Fruit fly (Drosophila melanogaster): ENCODE results near the gene Oga.

The Oga gene

dm6 chr3R:21180391-21180796 is 38.5 kb upstream of the Oga start (continued):
- no peak for TF ChIP-seq CG30431 (GFP tag; optimal IDR thresholded peaks at IDR 0.05)
- no peak for TF ChIP-seq CG12236 (GFP tag; optimal IDR thresholded peaks at IDR 0.05)
- TF ChIP-seq Hmr (GFP tag; optimal IDR thresholded peaks at IDR 0.05), result peak; percentile 42
- no peak for TF ChIP-seq CG31224 (GFP tag; IDR thresholded peaks at IDR 0.05)
- TF ChIP-seq slou (GFP tag; optimal IDR thresholded peaks at IDR 0.05), result no peak
- TF ChIP-seq sug (tag; optimal IDR thresholded peaks at IDR 0.05), result no peak
- TF ChIP-seq CG9727 (GFP tag; optimal IDR thresholded peaks at IDR 0.05), result peak; percentile 29
- peak in 1 of 2 experiments; percentile 53 for TF ChIP-seq Trl (optimal IDR thresholded peaks at IDR 0.05)
- no peak for TF ChIP-seq Trl (GFP tag; optimal IDR thresholded peaks at IDR 0.05)
- TF ChIP-seq chif (GFP tag; optimal IDR thresholded peaks at IDR 0.05), result no peak
- TF ChIP-seq lilli (GFP tag; optimal IDR thresholded peaks at IDR 0.05), result peak; percentile 10
- peak; percentile 9 for TF ChIP-seq grau (tag; optimal IDR thresholded peaks at IDR 0.05)
- no peak for TF ChIP-seq Fer2 (tag; optimal IDR thresholded peaks at IDR 0.05)
- no peak for TF ChIP-seq cas (GFP tag; IDR thresholded peaks at IDR 0.05)
- TF ChIP-seq CG12942 (GFP tag; optimal IDR thresholded peaks at IDR 0.05), result no peak
- TF ChIP-seq aop (GFP tag; IDR thresholded peaks at IDR 0.05), result no peak
- TF ChIP-seq CG10959 (GFP tag; IDR thresholded peaks at IDR 0.05), result no peak
- TF ChIP-seq Dad (GFP tag; optimal IDR thresholded peaks at IDR 0.05), result no peak
- TF ChIP-seq yki (optimal IDR thresholded peaks at IDR 0.05), result no peak
- TF ChIP-seq Eip74EF (GFP tag; optimal IDR thresholded peaks at IDR 0.05), result no peak
- no peak for TF ChIP-seq CG10654 (GFP tag; optimal IDR thresholded peaks at IDR 0.05)
- no peak for TF ChIP-seq lov (optimal IDR thresholded peaks at IDR 0.05)
- no peak for TF ChIP-seq lov (GFP tag; IDR thresholded peaks at IDR 0.05)
- TF ChIP-seq CG15269 (tag; optimal IDR thresholded peaks at IDR 0.05), result no peak
- peak; percentile 28 for TF ChIP-seq Rfx (GFP tag; IDR thresholded peaks at IDR 0.05)
- TF ChIP-seq sd (tag; optimal IDR thresholded peaks at IDR 0.05), result no peak
- no peak for TF ChIP-seq bcd (GFP tag; optimal IDR thresholded peaks at IDR 0.05)
- no peak for TF ChIP-seq scrt (GFP tag; optimal IDR thresholded peaks at IDR 0.05)
- TF ChIP-seq pho (GFP tag; optimal IDR thresholded peaks at IDR 0.05), result no peak
- TF ChIP-seq CG2678 (tag; optimal IDR thresholded peaks at IDR 0.05), result peak; percentile 32
- TF ChIP-seq odd (GFP tag; optimal IDR thresholded peaks at IDR 0.05), result no peak
- TF ChIP-seq gro (GFP tag; optimal IDR thresholded peaks at IDR 0.05), result no peak
- no peak for TF ChIP-seq wor (GFP tag; IDR thresholded peaks at IDR 0.05)
- no peak for TF ChIP-seq dmrt11E (tag; optimal IDR thresholded peaks at IDR 0.05)
- no peak for TF ChIP-seq CG34224 (GFP tag; IDR thresholded peaks at IDR 0.05; ENCODE audit: partially characterized antibody)
- TF ChIP-seq CG31441 (GFP tag; IDR thresholded peaks at IDR 0.05), result no peak
- TF ChIP-seq CG6765 (GFP tag; optimal IDR thresholded peaks at IDR 0.05), result peak; percentile 8
- no peak for TF ChIP-seq CG1603 (tag; optimal IDR thresholded peaks at IDR 0.05)
- TF ChIP-seq insv (GFP tag; optimal IDR thresholded peaks at IDR 0.05), result no peak
- no peak for TF ChIP-seq CG12659 (GFP tag; optimal IDR thresholded peaks at IDR 0.05)
- TF ChIP-seq CG5180 (GFP tag; optimal IDR thresholded peaks at IDR 0.05), result no peak
- no peak for TF ChIP-seq CG31388 (GFP tag; optimal IDR thresholded peaks at IDR 0.05)
- no peak for TF ChIP-seq vnd (GFP tag; IDR thresholded peaks at IDR 0.05; ENCODE audit: partially characterized antibody)
- TF ChIP-seq CG8281 (tag; optimal IDR thresholded peaks at IDR 0.05), result no peak
- peak; percentile 8 for TF ChIP-seq Fer1 (GFP tag; optimal IDR thresholded peaks at IDR 0.05)
- TF ChIP-seq Pdp1 (GFP tag; optimal IDR thresholded peaks at IDR 0.05), result peak in 1 of 2 experiments; percentile 56
- no peak for TF ChIP-seq CG2712 (tag; optimal IDR thresholded peaks at IDR 0.05)
- TF ChIP-seq eve (GFP tag; optimal IDR thresholded peaks at IDR 0.05), result no peak
- TF ChIP-seq CG11504 (tag; optimal IDR thresholded peaks at IDR 0.05), result peak; percentile 9
- no peak for TF ChIP-seq CG11398 (GFP tag; optimal IDR thresholded peaks at IDR 0.05)
- peak; percentile 70 for TF ChIP-seq CG18599 (GFP tag; optimal IDR thresholded peaks at IDR 0.05)
- no peak for TF ChIP-seq ato (GFP tag; IDR thresholded peaks at IDR 0.05; ENCODE audit: partially characterized antibody)
